Fruit fly (Drosophila melanogaster) whole organism, embryonic: ENCODE results near the gene CG5727.

Source experiments
- Atf-2 ChIP-seq: fragments of 200-800 bp; sonication (Bioruptor generic); optimal IDR thresholded peaks from 2 replicates; lab custom pipeline; 2016; ENCODE audit warnings: missing biosample characterization, missing genetic modification characterization
- B-H2 ChIP-seq: fragments of 200-800 bp; sonication (Bioruptor generic); optimal IDR thresholded peaks from 2 replicates; lab custom pipeline; 2018; ENCODE audit warnings: missing biosample characterization, mild to moderate bottlenecking, missing genetic modification characterization
- CG10274 ChIP-seq: fragments of 200-800 bp; sonication (Bioruptor generic); optimal IDR thresholded peaks from 3 replicates; lab custom pipeline; 2017; ENCODE audit warnings: missing biosample characterization, mild to moderate bottlenecking, missing genetic modification characterization
- CG15514 ChIP-seq: fragments of 200-800 bp; sonication (Bioruptor generic); optimal IDR thresholded peaks from 3 replicates; lab custom pipeline; 2017; ENCODE audit warnings: missing biosample characterization, missing genetic modification characterization, mild to moderate bottlenecking, moderate library complexity, missing genetic modification reagents
- CG1647 ChIP-seq: fragments of 200-800 bp; sonication (Bioruptor generic); optimal IDR thresholded peaks from 3 replicates; lab custom pipeline; 2016; ENCODE audit warnings: missing biosample characterization, missing genetic modification characterization
- CG17186 ChIP-seq: fragments of 200-800 bp; sonication (Bioruptor generic); optimal IDR thresholded peaks from 3 replicates; lab custom pipeline; 2017; ENCODE audit warnings: missing biosample characterization, missing genetic modification reagents, missing genetic modification characterization
- CG17568 ChIP-seq: fragments of 200-800 bp; sonication (Bioruptor generic); optimal IDR thresholded peaks from 2 replicates; lab custom pipeline; 2018; ENCODE audit warnings: missing biosample characterization, mild to moderate bottlenecking, missing genetic modification characterization, moderate library complexity
- CG17829 ChIP-seq: fragments of 200-800 bp; optimal IDR thresholded peaks from 2 replicates; lab custom pipeline; 2019; ENCODE audit warnings: missing biosample characterization, mild to moderate bottlenecking, missing genetic modification characterization, moderate library complexity
- CG2199 ChIP-seq: fragments of 200-800 bp; sonication (Bioruptor generic); IDR thresholded peaks from 3 replicates; pipeline ENCODE4 v1.3.6; 2022; ENCODE audit warnings: missing biosample characterization, missing genetic modification characterization
- CG33213 ChIP-seq: fragments of 200-800 bp; sonication (Bioruptor generic); optimal IDR thresholded peaks from 3 replicates; lab custom pipeline; 2016; ENCODE audit warnings: missing biosample characterization, missing genetic modification characterization
- CG4707 ChIP-seq: fragments of 200-800 bp; sonication (Bioruptor generic); optimal IDR thresholded peaks from 2 replicates; lab custom pipeline; 2018; ENCODE audit warnings: missing biosample characterization, mild to moderate bottlenecking, missing genetic modification characterization, moderate library complexity
- CG6765 ChIP-seq: fragments of 200-800 bp; sonication (Bioruptor generic); optimal IDR thresholded peaks from 3 replicates; lab custom pipeline; 2017; ENCODE audit warnings: missing biosample characterization, mild to moderate bottlenecking, missing genetic modification characterization
- CG7271 ChIP-seq: fragments of 200-800 bp; sonication (Bioruptor generic); optimal IDR thresholded peaks from 2 replicates; lab custom pipeline; 2018; ENCODE audit warnings: missing biosample characterization, mild to moderate bottlenecking, missing genetic modification characterization, moderate library complexity
- CG7839 ChIP-seq: fragments of 200-800 bp; sonication (Bioruptor generic); optimal IDR thresholded peaks from 3 replicates; lab custom pipeline; 2018; ENCODE audit warnings: missing biosample characterization, mild to moderate bottlenecking, missing genetic modification characterization, moderate library complexity
- CG9215 ChIP-seq: fragments of 200-800 bp; sonication (Bioruptor generic); IDR thresholded peaks from 2 replicates; pipeline ENCODE4 v1.3.6; 2022; ENCODE audit warnings: missing biosample characterization, missing genetic modification characterization
- CG9797 ChIP-seq: fragments of 200-800 bp; sonication (Bioruptor generic); optimal IDR thresholded peaks from 3 replicates; lab custom pipeline; 2018; ENCODE audit warnings: missing biosample characterization, mild to moderate bottlenecking, missing genetic modification characterization
- Deaf1 ChIP-seq: fragments of 200-800 bp; optimal IDR thresholded peaks from 3 replicates; lab custom pipeline; 2019; ENCODE audit warnings: missing biosample characterization, mild to moderate bottlenecking, missing genetic modification characterization, moderate library complexity
- Dip2 ChIP-seq: fragments of 200-800 bp; sonication (Bioruptor generic); IDR thresholded peaks from 2 replicates; pipeline ENCODE4 v1.3.6; 2022; ENCODE audit warnings: missing biosample characterization, missing genetic modification characterization
- Dp ChIP-seq: fragments of 200-800 bp; sonication (Bioruptor generic); optimal IDR thresholded peaks from 2 replicates; lab custom pipeline; 2018; ENCODE audit warnings: missing biosample characterization, mild to moderate bottlenecking, missing genetic modification characterization, moderate library complexity
- E2f1 ChIP-seq: fragments of 200-800 bp; sonication (Bioruptor generic); IDR thresholded peaks from 2 replicates; pipeline ENCODE4 v1.3.6; 2022; ENCODE audit warnings: missing biosample characterization, missing genetic modification characterization
- ERR ChIP-seq: fragments of 200-800 bp; sonication (Bioruptor generic); optimal IDR thresholded peaks from 2 replicates; lab custom pipeline; 2016; ENCODE audit warnings: missing biosample characterization, missing genetic modification characterization
- Fer2 ChIP-seq: fragments of 200-800 bp; sonication (Bioruptor generic); optimal IDR thresholded peaks from 2 replicates; lab custom pipeline; 2018; ENCODE audit warnings: missing biosample characterization, mild to moderate bottlenecking, missing genetic modification characterization, moderate library complexity
- GATAe ChIP-seq: fragments of 200-800 bp; sonication (Bioruptor generic); conservative IDR thresholded peaks from 2 replicates; pipeline ENCODE4 v1.3.6; 2022; ENCODE audit warnings: missing biosample characterization, missing genetic modification characterization
- HLHmδ ChIP-seq: fragments of 200-800 bp; sonication (Bioruptor generic); optimal IDR thresholded peaks from 2 replicates; lab custom pipeline; 2018; ENCODE audit warnings: missing biosample characterization, mild to moderate bottlenecking, missing genetic modification characterization, moderate library complexity
- Hr78 ChIP-seq, 2 experiments: fragments of 200-800 bp in 1 of 2; fragments of >200 bp in 1 of 2; sonication (Bioruptor generic) in 1 of 2; optimal IDR thresholded peaks; 2 replicates each; lab custom pipeline; 2017 to 2019; ENCODE audit warnings: missing biosample characterization in 2 of 2, missing genetic modification characterization in 2 of 2, mild to moderate bottlenecking in 1 of 2, moderate library complexity in 1 of 2
- Optix ChIP-seq: fragments of 200-800 bp; sonication (Bioruptor generic); IDR thresholded peaks from 3 replicates; pipeline ENCODE4 v1.3.6; 2022; ENCODE audit warnings: missing biosample characterization, missing genetic modification characterization
- Six4 ChIP-seq: fragments of 200-800 bp; sonication (Bioruptor generic); optimal IDR thresholded peaks from 2 replicates; lab custom pipeline; 2016; ENCODE audit warnings: missing biosample characterization, missing genetic modification characterization
- TFAM ChIP-seq: fragments of 200-800 bp; sonication (Bioruptor generic); optimal IDR thresholded peaks from 2 replicates; lab custom pipeline; 2017; ENCODE audit warnings: missing biosample characterization, missing genetic modification characterization, inconsistent platforms
- Taf1 ChIP-seq: fragments of 200-800 bp; sonication (Bioruptor generic); IDR thresholded peaks from 2 replicates; pipeline ENCODE4 v1.3.6; 2022; ENCODE audit warnings: missing biosample characterization, missing genetic modification characterization
- ac ChIP-seq: fragments of 200-800 bp; sonication (Bioruptor generic); optimal IDR thresholded peaks from 3 replicates; lab custom pipeline; 2017; ENCODE audit warnings: missing biosample characterization, mild to moderate bottlenecking, missing genetic modification characterization
- ap ChIP-seq: fragments of 200-800 bp; sonication (Bioruptor generic); IDR thresholded peaks from 2 replicates; pipeline ENCODE4 v1.3.6; 2022; ENCODE audit warnings: missing biosample characterization, missing genetic modification characterization
- bcd ChIP-seq: fragments of 200-800 bp; sonication (Bioruptor generic); optimal IDR thresholded peaks from 2 replicates; lab custom pipeline; 2017; ENCODE audit warnings: missing biosample characterization, mild to moderate bottlenecking, missing genetic modification characterization
- cg ChIP-seq: fragments of 200-800 bp; sonication (Bioruptor generic); optimal IDR thresholded peaks from 3 replicates; lab custom pipeline; 2019; ENCODE audit warnings: missing biosample characterization, mild to moderate bottlenecking, missing genetic modification characterization, moderate library complexity
- emc ChIP-seq: fragments of 200-800 bp; sonication (Bioruptor generic); optimal IDR thresholded peaks from 2 replicates; lab custom pipeline; 2016; ENCODE audit warnings: missing biosample characterization, missing genetic modification characterization
- exex ChIP-seq: fragments of 200-800 bp; sonication (Bioruptor generic); optimal IDR thresholded peaks from 4 replicates; lab custom pipeline; 2018; ENCODE audit warnings: missing biosample characterization, mild to moderate bottlenecking, missing genetic modification characterization, moderate library complexity
- gcm ChIP-seq: fragments of 200-800 bp; sonication (Bioruptor generic); optimal IDR thresholded peaks from 2 replicates; lab custom pipeline; 2019; ENCODE audit warnings: missing biosample characterization, mild to moderate bottlenecking, missing genetic modification characterization, moderate library complexity
- her ChIP-seq: fragments of 200-800 bp; sonication (Bioruptor generic); optimal IDR thresholded peaks from 2 replicates; lab custom pipeline; 2016; ENCODE audit warnings: missing biosample characterization, missing genetic modification characterization
- ind ChIP-seq: fragments of 200-800 bp; sonication (Bioruptor generic); optimal IDR thresholded peaks from 3 replicates; lab custom pipeline; 2016; ENCODE audit warnings: missing biosample characterization, missing genetic modification characterization
- inv ChIP-seq: fragments of 200-800 bp; sonication (Bioruptor generic); IDR thresholded peaks from 2 replicates; pipeline ENCODE4 v1.3.6; 2022; ENCODE audit warnings: missing biosample characterization, missing genetic modification characterization; ENCODE audit not compliant: partially characterized antibody
- lmd ChIP-seq: fragments of 200-800 bp; sonication (Bioruptor generic); IDR thresholded peaks from 2 replicates; pipeline ENCODE4 v1.3.6; 2022; ENCODE audit warnings: missing biosample characterization, missing genetic modification characterization
- luna ChIP-seq: fragments of 200-800 bp; sonication (Bioruptor generic); optimal IDR thresholded peaks from 2 replicates; lab custom pipeline; 2016; ENCODE audit warnings: missing biosample characterization, missing genetic modification characterization
- pfk ChIP-seq: fragments of 200-800 bp; sonication (Bioruptor generic); optimal IDR thresholded peaks from 2 replicates; lab custom pipeline; 2018; ENCODE audit warnings: missing biosample characterization, mild to moderate bottlenecking, missing genetic modification characterization, moderate library complexity
- phol ChIP-seq: fragments of 200-800 bp; sonication (Bioruptor generic); optimal IDR thresholded peaks from 3 replicates; lab custom pipeline; 2018; ENCODE audit warnings: missing biosample characterization, mild to moderate bottlenecking, missing genetic modification characterization, moderate library complexity
- pita ChIP-seq: fragments of 200-800 bp; sonication (Bioruptor generic); optimal IDR thresholded peaks from 2 replicates; lab custom pipeline; 2017; ENCODE audit warnings: missing biosample characterization, mild to moderate bottlenecking, missing genetic modification characterization
- row ChIP-seq: fragments of 200-800 bp; sonication (Bioruptor generic); IDR thresholded peaks from 3 replicates; pipeline ENCODE4 v1.3.6; 2022; ENCODE audit warnings: missing biosample characterization, missing genetic modification characterization
- slbo ChIP-seq: fragments of 200-800 bp; sonication (Bioruptor generic); IDR thresholded peaks from 2 replicates; pipeline ENCODE4 v1.3.6; 2022; ENCODE audit warnings: missing biosample characterization, missing genetic modification characterization
- tup ChIP-seq: fragments of 200-800 bp; sonication (Bioruptor generic); optimal IDR thresholded peaks from 2 replicates; lab custom pipeline; 2016; ENCODE audit warnings: missing biosample characterization, mild to moderate bottlenecking, missing genetic modification characterization, moderate library complexity
- twi ChIP-seq: fragments of 200-800 bp; optimal IDR thresholded peaks from 2 replicates; lab custom pipeline; 2019; ENCODE audit warnings: missing biosample characterization, mild to moderate bottlenecking, missing genetic modification characterization, moderate library complexity
- vvl ChIP-seq: fragments of 200-800 bp; sonication (Bioruptor generic); IDR thresholded peaks from 2 replicates; pipeline ENCODE4 v1.3.6; 2022; ENCODE audit warnings: missing biosample characterization, missing genetic modification characterization
- wor ChIP-seq: fragments of 200-800 bp; sonication (Bioruptor generic); IDR thresholded peaks from 2 replicates; pipeline ENCODE4 v1.3.6; 2022; ENCODE audit warnings: missing biosample characterization, missing genetic modification characterization
- zf30C ChIP-seq: fragments of 200-800 bp; sonication (Bioruptor generic); optimal IDR thresholded peaks from 3 replicates; lab custom pipeline; 2018; ENCODE audit warnings: missing biosample characterization, mild to moderate bottlenecking, missing genetic modification characterization

The CG5727 gene

DNA sequence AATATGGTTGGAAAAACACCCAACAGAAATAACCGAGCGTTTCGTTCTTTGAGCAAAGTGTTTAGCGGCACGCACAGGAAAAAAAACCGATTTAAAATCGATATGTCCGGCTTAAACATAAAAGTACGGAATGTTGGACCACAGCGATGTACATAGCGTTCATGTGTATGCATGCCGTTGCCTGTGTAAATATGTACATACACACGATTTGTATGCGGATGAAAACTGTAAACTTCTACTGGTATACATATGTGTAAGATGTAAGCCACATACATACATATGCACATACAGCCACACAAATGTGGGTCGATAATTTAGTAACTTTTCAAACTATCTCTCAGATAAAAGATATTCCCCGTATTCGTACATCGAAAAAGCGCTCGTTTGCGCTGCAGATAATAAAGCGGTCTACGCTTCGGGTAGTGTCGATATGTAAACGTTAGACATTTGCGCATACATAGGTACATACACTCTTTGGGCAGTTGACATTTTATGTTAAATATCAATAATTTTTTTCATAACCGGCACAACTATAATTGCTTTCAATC is 39.2 kb upstream of the CG5727 start (continued):
- TF ChIP-seq Dip2 (GFP tag; lab: Robert Waterston, UW) (no peak), CG15514 (GFP tag; lab: Kevin White, UChicago) (no peak), Deaf1 (tag; lab: Kevin White, UChicago) (peak; percentile 81), ERR (GFP tag; lab: Kevin White, UChicago) (no peak), Atf-2 (GFP tag; lab: Kevin White, UChicago) (no peak), tup (no peak), CG2199 (GFP tag; lab: Robert Waterston, UW) (peak; percentile 51; the same call in 1 of the 3 replicates), vvl (GFP tag; lab: Robert Waterston, UW) (no peak), CG7271 (no peak), slbo (GFP tag; lab: Robert Waterston, UW) (no peak), TFAM (no peak), Six4 (GFP tag; lab: Kevin White, UChicago) (no peak), CG9797 (GFP tag; lab: Kevin White, UChicago) (no peak), CG33213 (GFP tag; lab: Kevin White, UChicago) (peak; percentile 41), CG17829 (no peak), Taf1 (GFP tag; lab: Robert Waterston, UW) (no peak), luna (no peak), HLHmδ (no peak), inv (no peak), exex (tag; lab: Kevin White, UChicago) (peak; percentile 55), lmd (GFP tag; lab: Robert Waterston, UW) (no peak), emc (GFP tag; lab: Kevin White, UChicago) (no peak), pfk (GFP tag; lab: Kevin White, UChicago) (peak; percentile 75), CG1647 (GFP tag; lab: Kevin White, UChicago) (no peak), Fer2 (tag; lab: Kevin White, UChicago) (no peak), zf30C (GFP tag; lab: Kevin White, UChicago) (no peak), CG17568 (GFP tag; lab: Kevin White, UChicago) (peak; percentile 66), bcd (GFP tag; lab: Kevin White, UChicago) (no peak), CG7839 (tag; lab: Kevin White, UChicago) (no peak), E2f1 (GFP tag; lab: Robert Waterston, UW) (no peak), wor (GFP tag; lab: Robert Waterston, UW) (no peak), CG10274 (no peak), CG4707 (GFP tag; lab: Kevin White, UChicago) (peak; percentile 60), CG17186 (no peak), B-H2 (GFP tag; lab: Kevin White, UChicago) (peak; percentile 31), CG9215 (GFP tag; lab: Robert Waterston, UW) (no peak), pita (GFP tag; lab: Kevin White, UChicago) (no peak), her (GFP tag; lab: Kevin White, UChicago) (no peak), Hr78 (GFP tag; optimal IDR thresholded peaks at IDR 0.05; lab: Kevin White, UChicago) (no peak), Dp (no peak), ac (peak; percentile 73), ind (no peak), row (GFP tag; lab: Robert Waterston, UW) (no peak), CG6765 (GFP tag; lab: Kevin White, UChicago) (no peak), GATAe (GFP tag; lab: Robert Waterston, UW) (no peak), twi (tag; lab: Kevin White, UChicago) (peak; percentile 53), phol (tag; lab: Kevin White, UChicago) (no peak), cg (GFP tag; lab: Kevin White, UChicago) (peak; percentile 79), Optix (GFP tag; lab: Robert Waterston, UW) (no peak), gcm (GFP tag; lab: Kevin White, UChicago) (no peak), ap (no peak)
